Worm (Caenorhabditis elegans): Measurements from ENCODE around the gene Y5H2A.4.

- TF ChIP-seq him-1 (tag; optimal IDR thresholded peaks at IDR 0.05) (no peak), W03F9.2 (tag; optimal IDR thresholded peaks at IDR 0.05) (no peak)
Observed at ce11 chrV:2294577-2294976, 20.4 kb upstream of the Y5H2A.4 start, which contains the start of gene nhr-226.
